Worm (Caenorhabditis elegans) whole organism, L4 larva: Measurements from ENCODE around the gene F14D7.12.
"Not testable (repeated sequence)": the region's sequence is repeated elsewhere in the genome, so short reads cannot be mapped to it uniquely, and the experiment has no call there.

Experiments used
- F49E8.2 ChIP-seq: sonication (generic microtip); optimal IDR thresholded peaks from 2 replicates; lab custom pipeline; 2016; ENCODE audit warnings: missing compliant biosample characterization, mild to moderate bottlenecking, missing genetic modification characterization, borderline replicate concordance
- dmd-9 ChIP-seq: fragments of 200-800 bp; sonication (Bioruptor generic); IDR thresholded peaks from 2 replicates; pipeline ENCODE4 v1.3.6; 2022; ENCODE audit warnings: missing genetic modification reagents, missing genetic modification characterization, missing compliant biosample characterization
- fkh-10 ChIP-seq: fragments of 150-350 bp; optimal IDR thresholded peaks from 2 replicates; lab custom pipeline; 2014; ENCODE audit warnings: missing biosample characterization, missing genetic modification reagents, missing genetic modification characterization
- nhr-25 ChIP-seq: sonication (generic microtip); optimal IDR thresholded peaks from 2 replicates; lab custom pipeline; 2017; ENCODE audit warnings: missing genetic modification characterization, mild to moderate bottlenecking, missing compliant biosample characterization, antibody characterized with exemption, moderate library complexity, borderline replicate concordance; ENCODE audit not compliant: insufficient read depth
- pqm-1 ChIP-seq: sonication (generic microtip); optimal IDR thresholded peaks from 2 replicates; lab custom pipeline; 2017; ENCODE audit warnings: missing biosample characterization, missing genetic modification characterization
- unc-62 ChIP-seq, 3 experiments: fragments of 150-350 bp in 1 of 3; sonication (generic microtip); optimal IDR thresholded peaks in 2 of 3; peaks in 1 of 3; 1 replicate in 1 of 3; 2 replicates in 2 of 3; lab custom pipeline; 2014 to 2017; ENCODE audit warnings: missing biosample characterization in 3 of 3, missing genetic modification characterization in 3 of 3, missing genetic modification reagents in 3 of 3, missing genotype in 1 of 3

- not testable (repeated sequence) for TF ChIP-seq unc-62 (GFP tag; optimal IDR thresholded peaks at IDR 0.05 in 1 of 2; lab: Kevin White, UChicago); unc-62 (tag; optimal IDR thresholded peaks at IDR 0.05; lab: Kevin White, UChicago); F49E8.2 (tag; lab: Kevin White, UChicago); dmd-9; fkh-10; nhr-25; pqm-1 (tag; lab: Kevin White, UChicago)
Observed at ce11 chrV:14306771-14307170, 7.0 kb downstream of the F14D7.12 start, which contains the start of gene spig-4.
